Worm (Caenorhabditis elegans): Measurements from ENCODE around the gene dlc-3.

Gene dlc-3

DNA sequence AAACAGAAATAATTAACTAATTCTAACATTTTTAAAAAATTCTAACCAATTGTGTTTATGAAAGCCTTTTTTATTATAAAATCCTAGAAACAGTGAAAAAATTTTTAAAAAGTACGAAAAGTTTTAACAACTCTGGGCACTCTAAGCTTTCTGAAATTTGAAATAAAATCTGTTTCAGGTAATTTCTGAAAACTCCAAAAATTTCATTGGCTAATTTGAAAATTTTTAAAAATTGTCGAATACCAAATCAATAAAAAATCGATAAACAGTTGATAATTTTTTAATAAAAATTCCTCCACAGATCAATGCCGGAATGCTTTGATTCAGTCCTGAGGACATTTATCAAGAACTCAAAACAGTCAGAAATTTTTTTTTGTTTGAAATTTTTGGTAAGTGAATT, 38.4 kb upstream of the dlc-3 start, which contains the start of gene Y65A5A.24:
Y65A5A.24 (plus strand) TSS at position 301 of the 400 bp plus-strand sequence.
- TF ChIP-seq zag-1 (tag; optimal IDR thresholded peaks at IDR 0.05): no peak
- no peak for TF ChIP-seq dmd-8 (GFP tag; IDR thresholded peaks at IDR 0.05)
- TF ChIP-seq ztf-7 (tag; optimal IDR thresholded peaks at IDR 0.05): no peak
- no peak for TF ChIP-seq hlh-30 (tag; optimal IDR thresholded peaks at IDR 0.05; ENCODE audit: insufficient read depth)
- no peak for TF ChIP-seq saeg-2 (GFP tag; IDR thresholded peaks at IDR 0.05)
- no peak for TF ChIP-seq lsy-2 (tag; optimal IDR thresholded peaks at IDR 0.05)
- TF ChIP-seq F10B5.3 (tag; optimal IDR thresholded peaks at IDR 0.05): no peak
- TF ChIP-seq zip-11 (GFP tag; IDR thresholded peaks at IDR 0.05): no peak
- no peak for TF ChIP-seq F44E2.7 (GFP tag; IDR thresholded peaks at IDR 0.05)
- no peak for TF ChIP-seq egl-27 (tag; optimal IDR thresholded peaks at IDR 0.05)
- no peak for TF ChIP-seq nhr-48 (tag; optimal IDR thresholded peaks at IDR 0.05)
- TF ChIP-seq zip-2 (tag; optimal IDR thresholded peaks at IDR 0.05): no peak
- TF ChIP-seq pqm-1 (tag; optimal IDR thresholded peaks at IDR 0.05): no peak
- TF ChIP-seq nhr-237 (tag; optimal IDR thresholded peaks at IDR 0.05): no peak
- no peak for TF ChIP-seq snpc-4 (tag; optimal IDR thresholded peaks at IDR 0.05)
- TF ChIP-seq egl-43 (GFP tag; IDR thresholded peaks at IDR 0.05): no peak
- TF ChIP-seq unc-39 (tag; optimal IDR thresholded peaks at IDR 0.05): no peak

DNA sequence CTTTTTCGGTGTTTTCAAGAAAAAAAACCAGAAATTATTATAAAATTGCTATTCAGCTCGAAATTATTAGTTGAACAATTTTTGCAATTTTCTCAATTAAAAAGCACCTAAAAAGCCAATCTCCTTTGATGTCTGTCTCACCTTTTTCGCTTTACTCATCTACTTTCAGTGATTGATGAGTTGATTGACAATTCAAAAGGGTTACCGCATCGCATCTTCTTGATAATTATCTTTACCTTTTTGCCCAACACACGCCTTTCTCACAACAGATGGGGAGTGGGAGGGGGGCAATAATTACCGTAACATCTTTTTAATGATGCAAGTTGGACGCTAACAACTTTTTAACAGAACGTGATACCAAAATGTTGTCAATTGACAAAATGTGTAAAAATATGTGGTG, 35.4 kb upstream of the dlc-3 start:
- TF ChIP-seq daf-12 (tag; optimal IDR thresholded peaks at IDR 0.05) (no peak), Y48G9A.11 (GFP tag; IDR thresholded peaks at IDR 0.05) (no peak), rbr-2 (tag; optimal IDR thresholded peaks at IDR 0.05) (no peak), egl-43 (GFP tag; IDR thresholded peaks at IDR 0.05) (no peak), F10B5.3 (tag; optimal IDR thresholded peaks at IDR 0.05) (no peak), nhr-25 (tag; optimal IDR thresholded peaks at IDR 0.05; ENCODE audit: borderline replicate concordance, insufficient read depth) (no peak), spr-3 (GFP tag; optimal IDR thresholded peaks at IDR 0.05) (no peak), egl-27 (tag; optimal IDR thresholded peaks at IDR 0.05) (no peak), ceh-44 (GFP tag; IDR thresholded peaks at IDR 0.05) (no peak), madf-9 (GFP tag; conservative IDR thresholded peaks at IDR 0.05) (no peak), attf-4 (tag; optimal IDR thresholded peaks at IDR 0.05) (no peak), nhr-10 (tag; optimal IDR thresholded peaks at IDR 0.05) (no peak)

DNA sequence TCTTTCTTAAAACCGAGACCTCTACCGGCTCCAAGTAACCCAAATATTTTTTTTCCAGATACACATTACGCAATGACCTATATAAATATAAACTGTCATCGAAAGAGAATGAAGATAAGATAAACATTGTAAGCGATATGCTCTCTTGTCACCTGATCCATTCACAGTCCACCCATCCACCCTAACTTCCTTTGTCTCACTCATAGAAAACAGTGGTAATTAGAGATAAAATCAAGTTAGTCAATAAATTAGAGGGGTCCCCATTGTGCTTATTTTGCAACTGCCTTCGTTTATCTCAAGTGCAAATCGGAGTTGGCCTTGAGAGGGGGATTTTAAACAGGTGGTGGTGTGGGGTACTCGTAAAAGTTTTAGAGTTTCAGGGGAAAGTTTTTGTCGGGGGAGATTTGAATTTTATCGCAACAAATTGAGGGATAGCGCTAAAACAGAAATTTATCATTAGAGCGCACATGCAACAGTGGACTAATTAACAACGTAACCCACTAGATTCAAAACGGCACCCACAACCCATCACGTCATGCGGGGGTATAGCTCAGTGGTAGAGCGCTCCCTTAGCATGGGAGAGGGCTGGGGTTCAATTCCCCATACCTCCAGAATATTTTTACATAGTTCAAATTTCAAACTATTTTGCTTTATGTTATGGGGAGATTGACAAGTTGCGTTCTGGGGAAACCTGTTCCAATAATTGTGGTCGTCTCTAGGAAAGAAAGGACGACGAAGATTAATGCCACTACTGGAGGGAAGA, 34.0 kb upstream of the dlc-3 start:
- TF ChIP-seq hif-1 (tag; optimal IDR thresholded peaks at IDR 0.05) (no peak), ceh-20 (GFP tag; IDR thresholded peaks at IDR 0.05) (0 out of 2 replicates have a peak, but pooled peaks have one; percentile 49), rbr-2 (tag; optimal IDR thresholded peaks at IDR 0.05) (peak; percentile 15), daf-16 (GFP tag; optimal IDR thresholded peaks at IDR 0.05) (peak; percentile 23 to 82), daf-16 (tag; optimal IDR thresholded peaks at IDR 0.05) (peak; percentile 17), arid-1 (GFP tag; conservative IDR thresholded peaks at IDR 0.05) (peak; percentile 80), nhr-10 (tag; optimal IDR thresholded peaks at IDR 0.05) (no peak), zfp-2 (tag; optimal IDR thresholded peaks at IDR 0.05) (no peak), aha-1 (tag) (peak; percentile 13), lin-1 (GFP tag; IDR thresholded peaks at IDR 0.05) (no peak), mxl-2 (GFP tag; conservative IDR thresholded peaks at IDR 0.05) (no peak; the same call in 1 of the 2 replicates), set-16 (GFP tag; IDR thresholded peaks at IDR 0.05) (no peak), Y5F2A.4 (GFP tag; optimal IDR thresholded peaks at IDR 0.05) (peak; percentile 68), mxl-3 (GFP tag; optimal IDR thresholded peaks at IDR 0.05) (peak; percentile 34), zag-1 (tag; optimal IDR thresholded peaks at IDR 0.05) (no peak), madf-9 (GFP tag; conservative IDR thresholded peaks at IDR 0.05) (no peak), sdz-12 (GFP tag; optimal IDR thresholded peaks at IDR 0.05) (peak; percentile 23), fkh-10 (GFP tag; optimal IDR thresholded peaks at IDR 0.05) (no peak), dmd-6 (GFP tag; IDR thresholded peaks at IDR 0.05) (0 out of 2 replicates have a peak, but pooled peaks have one; percentile 26), ZK337.2 (GFP tag; IDR thresholded peaks at IDR 0.05) (no peak), dve-1 (tag; optimal IDR thresholded peaks at IDR 0.05; ENCODE audit: insufficient read depth) (peak; percentile 40), daf-19 (GFP tag; conservative IDR thresholded peaks at IDR 0.05) (peak; percentile 75; the same call in 1 of the 2 replicates), pqm-1 (tag; optimal IDR thresholded peaks at IDR 0.05) (no peak), tra-1 (GFP tag; IDR thresholded peaks at IDR 0.05) (0 out of 2 replicates have a peak, but pooled peaks have one; percentile 31), fos-1 (tag; optimal IDR thresholded peaks at IDR 0.05) (no peak), unc-130 (GFP tag; optimal IDR thresholded peaks at IDR 0.05) (no peak)

All from whole organism, L4 larva.